Worm (Caenorhabditis elegans): ENCODE results near the gene C03B1.3.

Gene C03B1.3

DNA sequence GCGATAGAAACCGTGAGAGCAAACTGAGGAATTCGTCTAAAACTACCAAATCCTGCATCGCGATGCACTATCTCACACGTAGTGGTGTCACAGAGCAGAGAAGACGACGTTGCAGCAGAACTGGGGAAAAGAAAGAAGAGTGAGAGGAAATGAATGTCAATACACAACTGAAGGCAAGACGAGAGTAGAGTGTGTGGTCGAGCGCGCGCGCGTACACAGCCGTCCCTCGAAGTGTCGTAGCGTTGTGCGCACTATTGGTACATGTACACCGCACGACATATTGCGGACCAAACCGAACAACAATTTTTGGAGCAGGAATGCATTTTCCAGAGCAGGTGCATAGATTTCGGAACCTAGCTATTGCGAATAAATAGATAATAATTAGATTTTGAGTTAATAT is 12.5 kb downstream of the C03B1.3 start (continued):
- TF ChIP-seq lsy-2 (tag; optimal IDR thresholded peaks at IDR 0.05) (peak; percentile 26 to 59), F37D6.2 (tag; optimal IDR thresholded peaks at IDR 0.05) (peak; percentile 48), jun-1 (tag; optimal IDR thresholded peaks at IDR 0.05) (no peak), nhr-77 (tag; optimal IDR thresholded peaks at IDR 0.05) (peak; percentile 8), hlh-11 (tag; optimal IDR thresholded peaks at IDR 0.05) (peak; percentile 54), D1046.2 (GFP tag; IDR thresholded peaks at IDR 0.05) (no peak), nhr-11 (tag; optimal IDR thresholded peaks at IDR 0.05) (no peak), hif-1 (tag; optimal IDR thresholded peaks at IDR 0.05) (peak in 1 of 2 experiments; percentile 22), set-16 (GFP tag; IDR thresholded peaks at IDR 0.05) (no peak), fos-1 (tag; optimal IDR thresholded peaks at IDR 0.05) (no peak), Y75B8A.6 (GFP tag; IDR thresholded peaks at IDR 0.05) (no peak), unc-130 (GFP tag; optimal IDR thresholded peaks at IDR 0.05) (no peak), mdt-29 (GFP tag; IDR thresholded peaks at IDR 0.05) (no peak), mes-2 (tag; optimal IDR thresholded peaks at IDR 0.05; ENCODE audit: poor library complexity, severe bottlenecking) (peak; percentile 78), F26F4.8 (GFP tag; conservative IDR thresholded peaks at IDR 0.05) (no peak), lin-15B (tag; optimal IDR thresholded peaks at IDR 0.05) (no peak), Y5F2A.4 (GFP tag; optimal IDR thresholded peaks at IDR 0.05) (no peak), nhr-111 (GFP tag; optimal IDR thresholded peaks at IDR 0.05) (no peak), T26A8.4 (GFP tag; IDR thresholded peaks at IDR 0.05) (no peak), nhr-42 (GFP tag; IDR thresholded peaks at IDR 0.05) (no peak), lin-29 (GFP tag; IDR thresholded peaks at IDR 0.05) (no peak), ctbp-1 (GFP tag; IDR thresholded peaks at IDR 0.05) (peak; percentile 51; the same call in 1 of the 2 replicates), tag-97 (GFP tag; IDR thresholded peaks at IDR 0.05) (no peak), lim-7 (GFP tag; IDR thresholded peaks at IDR 0.05) (no peak), R02D3.7 (tag; optimal IDR thresholded peaks at IDR 0.05) (no peak), Y105C5A.15 (GFP tag; IDR thresholded peaks at IDR 0.05) (no peak), T20F7.1 (GFP tag; optimal IDR thresholded peaks at IDR 0.05) (no peak), cey-2 (tag; optimal IDR thresholded peaks at IDR 0.05; ENCODE audit: borderline replicate concordance, insufficient read depth) (no peak), mxl-3 (GFP tag; optimal IDR thresholded peaks at IDR 0.05) (peak; percentile 74), hmg-1.1 (GFP tag; IDR thresholded peaks at IDR 0.05) (peak; percentile 87), pha-4 (GFP tag; IDR thresholded peaks at IDR 0.05) (no peak), pha-4 (tag; optimal IDR thresholded peaks at IDR 0.05) (peak; percentile 3), nhr-6 (tag; optimal IDR thresholded peaks at IDR 0.05) (no peak), fkh-10 (GFP tag; optimal IDR thresholded peaks at IDR 0.05) (peak; percentile 17), lir-3 (tag; optimal IDR thresholded peaks at IDR 0.05) (no peak), daf-8 (GFP tag; IDR thresholded peaks at IDR 0.05) (no peak), nhr-76 (tag; optimal IDR thresholded peaks at IDR 0.05) (no peak), mep-1 (tag; optimal IDR thresholded peaks at IDR 0.05) (peak; percentile 74), saeg-2 (GFP tag; IDR thresholded peaks at IDR 0.05) (no peak), ceh-32 (tag; optimal IDR thresholded peaks at IDR 0.05; ENCODE audit: poor library complexity) (no peak), daf-16 (GFP tag; optimal IDR thresholded peaks at IDR 0.05) (peak in 1 of 2 experiments; percentile 15), daf-16 (tag; optimal IDR thresholded peaks at IDR 0.05) (peak; percentile 73), lin-38 (GFP tag; IDR thresholded peaks at IDR 0.05) (no peak), Y48G9A.11 (GFP tag; IDR thresholded peaks at IDR 0.05) (no peak), ceh-20 (GFP tag; IDR thresholded peaks at IDR 0.05) (peak; percentile 73), zfp-2 (tag; optimal IDR thresholded peaks at IDR 0.05) (no peak), ces-1 (GFP tag; optimal IDR thresholded peaks at IDR 0.05) (no peak), tra-1 (GFP tag; IDR thresholded peaks at IDR 0.05) (no peak), ztf-11 (tag; optimal IDR thresholded peaks at IDR 0.05) (no peak), sdz-12 (GFP tag; optimal IDR thresholded peaks at IDR 0.05) (no peak), aha-1 (tag) (peak; percentile 95), spr-3 (GFP tag; optimal IDR thresholded peaks at IDR 0.05) (no peak), F44E2.7 (GFP tag; IDR thresholded peaks at IDR 0.05) (no peak)

Data from whole organism, L4 larva.